Worm (Caenorhabditis elegans): ENCODE data around the gene srg-46.

srg-46 gene

ce11 chrV:13377130-13377529 lies 13.6 kb downstream of the srg-46 start (continued):
- TF ChIP-seq F10B5.3 (tag; optimal IDR thresholded peaks at IDR 0.05) = no peak
- no peak for TF ChIP-seq mxl-2 (GFP tag; conservative IDR thresholded peaks at IDR 0.05)
- TF ChIP-seq rbr-2 (tag; optimal IDR thresholded peaks at IDR 0.05) = no peak
- TF ChIP-seq fos-1 (tag; optimal IDR thresholded peaks at IDR 0.05) = no peak
- TF ChIP-seq skn-1 (tag; optimal IDR thresholded peaks at IDR 0.05) = no peak
- no peak for TF ChIP-seq dmd-8 (GFP tag; IDR thresholded peaks at IDR 0.05)
- TF ChIP-seq egl-43 (GFP tag; IDR thresholded peaks at IDR 0.05) = no peak
- TF ChIP-seq nhr-77 (tag; optimal IDR thresholded peaks at IDR 0.05) = peak; percentile 79
- peak; percentile 41 for TF ChIP-seq T20F7.1 (GFP tag; optimal IDR thresholded peaks at IDR 0.05)
- peak; percentile 52 for TF ChIP-seq nhr-102 (tag; optimal IDR thresholded peaks at IDR 0.05)
- TF ChIP-seq madf-9 (GFP tag; conservative IDR thresholded peaks at IDR 0.05) = no peak
- no peak for TF ChIP-seq ceh-44 (GFP tag; IDR thresholded peaks at IDR 0.05)
- no peak for TF ChIP-seq F26F4.8 (GFP tag; conservative IDR thresholded peaks at IDR 0.05)
- TF ChIP-seq saeg-2 (GFP tag; IDR thresholded peaks at IDR 0.05) = 0 out of 2 replicates have a peak, but pooled peaks have one; percentile 20
- TF ChIP-seq egl-27 (tag; optimal IDR thresholded peaks at IDR 0.05) = no peak
- TF ChIP-seq nhr-10 (tag; optimal IDR thresholded peaks at IDR 0.05) = no peak
- peak in 1 of 2 experiments; percentile 26 for TF ChIP-seq lsy-2 (tag; optimal IDR thresholded peaks at IDR 0.05)
- peak in 1 of 2 experiments; percentile 26 for TF ChIP-seq mdl-1 (tag; optimal IDR thresholded peaks at IDR 0.05)
- no peak for TF ChIP-seq hmg-1.1 (GFP tag; IDR thresholded peaks at IDR 0.05)
- TF ChIP-seq pqm-1 (tag; optimal IDR thresholded peaks at IDR 0.05) = peak; percentile 52
- no peak for TF ChIP-seq ztf-11 (tag; optimal IDR thresholded peaks at IDR 0.05)
- TF ChIP-seq dve-1 (tag; optimal IDR thresholded peaks at IDR 0.05; ENCODE audit: insufficient read depth) = peak; percentile 97
- TF ChIP-seq R02D3.7 (tag; optimal IDR thresholded peaks at IDR 0.05) = no peak
- TF ChIP-seq fkh-10 (GFP tag; optimal IDR thresholded peaks at IDR 0.05) = no peak
- TF ChIP-seq unc-62 (GFP tag; optimal IDR thresholded peaks at IDR 0.05 in 1 of 2) = no peak
- TF ChIP-seq unc-62 (tag; optimal IDR thresholded peaks at IDR 0.05) = no peak
- TF ChIP-seq T26A8.4 (GFP tag; IDR thresholded peaks at IDR 0.05) = no peak
- TF ChIP-seq ces-1 (GFP tag; optimal IDR thresholded peaks at IDR 0.05) = no peak
- TF ChIP-seq ceh-32 (tag; optimal IDR thresholded peaks at IDR 0.05; ENCODE audit: poor library complexity) = no peak
- TF ChIP-seq tra-1 (GFP tag; IDR thresholded peaks at IDR 0.05) = 0 out of 2 replicates have a peak, but pooled peaks have one; percentile 44
- TF ChIP-seq nhr-28 (tag; optimal IDR thresholded peaks at IDR 0.05) = peak; percentile 62
- no peak for TF ChIP-seq Y105C5A.15 (GFP tag; IDR thresholded peaks at IDR 0.05)
- no peak for TF ChIP-seq Y75B8A.6 (GFP tag; IDR thresholded peaks at IDR 0.05)
- no peak for TF ChIP-seq mxl-3 (GFP tag; optimal IDR thresholded peaks at IDR 0.05)
- TF ChIP-seq nhr-25 (tag; optimal IDR thresholded peaks at IDR 0.05; ENCODE audit: borderline replicate concordance, insufficient read depth) = no peak
- no peak for TF ChIP-seq attf-4 (tag; optimal IDR thresholded peaks at IDR 0.05)
- no peak for TF ChIP-seq vab-7 (GFP tag; IDR thresholded peaks at IDR 0.05)
- TF ChIP-seq lir-3 (tag; optimal IDR thresholded peaks at IDR 0.05) = no peak
- no peak for TF ChIP-seq daf-12 (tag; optimal IDR thresholded peaks at IDR 0.05)
- no peak for TF ChIP-seq ZK337.2 (GFP tag; IDR thresholded peaks at IDR 0.05)
- TF ChIP-seq hif-1 (tag; optimal IDR thresholded peaks at IDR 0.05) = peak in 1 of 2 experiments; percentile 27
- TF ChIP-seq nhr-41 (GFP tag; IDR thresholded peaks at IDR 0.05) = 0 out of 2 replicates have a peak, but pooled peaks have one; percentile 13
- TF ChIP-seq lin-1 (GFP tag; IDR thresholded peaks at IDR 0.05) = no peak
- no peak for TF ChIP-seq D1046.2 (GFP tag; IDR thresholded peaks at IDR 0.05)
- TF ChIP-seq nhr-111 (GFP tag; optimal IDR thresholded peaks at IDR 0.05) = no peak
- TF ChIP-seq dmd-6 (GFP tag; IDR thresholded peaks at IDR 0.05) = peak; percentile 89
- TF ChIP-seq zip-11 (GFP tag; IDR thresholded peaks at IDR 0.05) = no peak
- no peak for TF ChIP-seq lin-39 (tag; optimal IDR thresholded peaks at IDR 0.05)
- no peak for TF ChIP-seq nhr-11 (tag; optimal IDR thresholded peaks at IDR 0.05)
- TF ChIP-seq duxl-1 (tag; optimal IDR thresholded peaks at IDR 0.05; ENCODE audit: poor library complexity) = no peak
- TF ChIP-seq ceh-20 (GFP tag; IDR thresholded peaks at IDR 0.05) = no peak
- TF ChIP-seq set-16 (GFP tag; IDR thresholded peaks at IDR 0.05) = no peak
